Fruit fly (Drosophila melanogaster): ENCODE measurements around the gene tbrd-1.

- peak; percentile 53 for TF ChIP-seq CG11617 (GFP tag; optimal IDR thresholded peaks at IDR 0.05)
- no peak for TF ChIP-seq Crg-1 (GFP tag; optimal IDR thresholded peaks at IDR 0.05)
- TF ChIP-seq CG12768 (GFP tag; optimal IDR thresholded peaks at IDR 0.05), result no peak
- TF ChIP-seq CG14711 (tag; optimal IDR thresholded peaks at IDR 0.05), result peak; percentile 70
- TF ChIP-seq cic (GFP tag; optimal IDR thresholded peaks at IDR 0.05), result no peak
- peak; percentile 11 for TF ChIP-seq CG5204 (GFP tag; optimal IDR thresholded peaks at IDR 0.05)
- peak; percentile 44 for TF ChIP-seq CG1620 (GFP tag; optimal IDR thresholded peaks at IDR 0.05)
- no peak for TF ChIP-seq tj (GFP tag; optimal IDR thresholded peaks at IDR 0.05)
Measured at dm6 chr3R:23886270-23887095, 6.9 kb downstream of the tbrd-1 start.

Measured in whole organism, adult.